Worm (Caenorhabditis elegans) whole organism, L4 larva: ENCODE results near the gene spv-1.

Source experiments
- F37D6.2 ChIP-seq: sonication (generic microtip); optimal IDR thresholded peaks from 2 replicates; lab custom pipeline; 2016; ENCODE audit warnings: mild to moderate bottlenecking, missing genetic modification characterization, missing compliant biosample characterization
- Y105C5A.15 ChIP-seq: fragments of 200-800 bp; sonication (Bioruptor generic); IDR thresholded peaks from 2 replicates; pipeline ENCODE4 v1.3.6; 2022; ENCODE audit warnings: missing genetic modification characterization, missing compliant biosample characterization
- Y5F2A.4 ChIP-seq: fragments of 200-800 bp; sonication (Bioruptor generic); optimal IDR thresholded peaks from 2 replicates; lab custom pipeline; 2018; ENCODE audit warnings: mild to moderate bottlenecking, missing genetic modification characterization, missing compliant biosample characterization
- aha-1 ChIP-seq: fragments of 150-350 bp; peaks from one replicate; lab custom pipeline; 2014; ENCODE audit warnings: missing biosample characterization, missing genetic modification characterization
- arid-1 ChIP-seq: fragments of 200-800 bp; sonication (Bioruptor generic); conservative IDR thresholded peaks from 2 replicates; pipeline ENCODE4 v1.3.6; 2022; ENCODE audit warnings: missing genetic modification reagents, missing genetic modification characterization, missing compliant biosample characterization
- ceh-28 ChIP-seq: fragments of 150-350 bp; optimal IDR thresholded peaks from 2 replicates; lab custom pipeline; 2014; ENCODE audit warnings: missing biosample characterization, missing genetic modification reagents, missing genetic modification characterization
- ceh-32 ChIP-seq: sonication (generic microtip); optimal IDR thresholded peaks from 2 replicates; lab custom pipeline; 2016; ENCODE audit warnings: mild to moderate bottlenecking, missing genetic modification characterization, missing compliant biosample characterization; ENCODE audit not compliant: poor library complexity
- ceh-82 ChIP-seq: sonication (generic microtip); optimal IDR thresholded peaks from 2 replicates; lab custom pipeline; 2017; ENCODE audit warnings: missing biosample characterization, missing genetic modification characterization
- ctbp-1 ChIP-seq: fragments of 200-800 bp; sonication (Bioruptor generic); IDR thresholded peaks from 2 replicates; pipeline ENCODE4 v1.3.6; 2022; ENCODE audit warnings: missing genetic modification reagents, missing genetic modification characterization, missing compliant biosample characterization
- daf-16 ChIP-seq, 3 experiments: sonication (generic microtip); optimal IDR thresholded peaks; 2 replicates each; lab custom pipeline; 2016 to 2017; ENCODE audit warnings: missing genetic modification characterization in 3 of 3, missing genetic modification reagents in 3 of 3, mild to moderate bottlenecking in 2 of 3, missing compliant biosample characterization in 2 of 3, missing biosample characterization in 1 of 3, moderate library complexity in 1 of 3
- daf-19 ChIP-seq: fragments of 200-800 bp; sonication (Bioruptor generic); conservative IDR thresholded peaks from 2 replicates; pipeline ENCODE4 v1.3.6; 2022; ENCODE audit warnings: missing genetic modification characterization, missing compliant biosample characterization
- dve-1 ChIP-seq: sonication (generic microtip); optimal IDR thresholded peaks from 2 replicates; lab custom pipeline; 2017; ENCODE audit warnings: antibody characterized with exemption, mild to moderate bottlenecking, missing genetic modification characterization, missing compliant biosample characterization; ENCODE audit not compliant: insufficient read depth
- egl-27 ChIP-seq: sonication (generic microtip); optimal IDR thresholded peaks from 3 replicates; lab custom pipeline; 2017; ENCODE audit warnings: missing biosample characterization, missing genetic modification reagents, missing genetic modification characterization
- egl-43 ChIP-seq: fragments of 200-800 bp; sonication (Bioruptor generic); IDR thresholded peaks from 2 replicates; pipeline ENCODE4 v1.3.6; 2022; ENCODE audit warnings: missing genetic modification reagents, missing genetic modification characterization, missing compliant biosample characterization
- fkh-10 ChIP-seq: fragments of 150-350 bp; optimal IDR thresholded peaks from 2 replicates; lab custom pipeline; 2014; ENCODE audit warnings: missing biosample characterization, missing genetic modification reagents, missing genetic modification characterization
- hlh-11 ChIP-seq: fragments of 200-800 bp; sonication (Bioruptor generic); optimal IDR thresholded peaks from 2 replicates; lab custom pipeline; 2018; ENCODE audit warnings: mild to moderate bottlenecking, missing genetic modification characterization, missing compliant biosample characterization
- hlh-30 ChIP-seq: sonication (generic microtip); optimal IDR thresholded peaks from 2 replicates; lab custom pipeline; 2017; ENCODE audit warnings: antibody characterized with exemption, mild to moderate bottlenecking, missing genetic modification characterization, missing compliant biosample characterization; ENCODE audit not compliant: insufficient read depth
- hmg-1.1 ChIP-seq: fragments of 200-800 bp; sonication (Bioruptor generic); IDR thresholded peaks from 2 replicates; pipeline ENCODE4 v1.3.6; 2022; ENCODE audit warnings: missing genetic modification reagents, missing genetic modification characterization, missing compliant biosample characterization
- lim-7 ChIP-seq: fragments of 200-800 bp; sonication (Bioruptor generic); IDR thresholded peaks from 2 replicates; pipeline ENCODE4 v1.3.6; 2022; ENCODE audit warnings: missing genetic modification characterization, missing compliant biosample characterization
- lin-1 ChIP-seq: fragments of 200-800 bp; sonication (Bioruptor generic); IDR thresholded peaks from 2 replicates; pipeline ENCODE4 v1.3.6; 2022; ENCODE audit warnings: missing genetic modification reagents, missing genetic modification characterization, missing compliant biosample characterization
- lin-13 ChIP-seq: fragments of 150-350 bp; optimal IDR thresholded peaks from 2 replicates; lab custom pipeline; 2014; ENCODE audit warnings: missing biosample characterization, missing genetic modification reagents, missing genetic modification characterization
- lir-3 ChIP-seq: sonication (generic microtip); optimal IDR thresholded peaks from 2 replicates; lab custom pipeline; 2016; ENCODE audit warnings: mild to moderate bottlenecking, missing genetic modification characterization, missing compliant biosample characterization
- lsy-2 ChIP-seq, 2 experiments: fragments of 150-350 bp in 1 of 2; sonication (generic microtip) in 1 of 2; optimal IDR thresholded peaks; 2 replicates each; lab custom pipeline; 2014 to 2017; ENCODE audit warnings: missing biosample characterization in 2 of 2, missing genetic modification characterization in 2 of 2
- madf-5 ChIP-seq, 2 experiments: fragments of 200-800 bp; sonication (Bioruptor generic); IDR thresholded peaks; 2 replicates each; pipeline ENCODE4 v1.3.6; 2022; ENCODE audit warnings: missing compliant biosample characterization in 2 of 2, missing genetic modification characterization in 2 of 2
- mdl-1 ChIP-seq, 2 experiments: fragments of 150-350 bp in 1 of 2; sonication (generic microtip) in 1 of 2; optimal IDR thresholded peaks; 2 replicates each; lab custom pipeline; 2014 to 2017; ENCODE audit warnings: missing biosample characterization in 2 of 2, missing genetic modification characterization in 2 of 2
- mep-1 ChIP-seq: fragments of 150-350 bp; sonication (generic microtip); optimal IDR thresholded peaks from 3 replicates; lab custom pipeline; 2014; ENCODE audit warnings: missing biosample characterization, missing genetic modification characterization
- mes-2 ChIP-seq: sonication (generic microtip); optimal IDR thresholded peaks from 2 replicates; lab custom pipeline; 2016; ENCODE audit warnings: missing genotype, mild to moderate bottlenecking, missing genetic modification characterization, missing compliant biosample characterization; ENCODE audit not compliant: poor library complexity, severe bottlenecking
- mxl-3 ChIP-seq: fragments of 200-800 bp; sonication (Bioruptor generic); optimal IDR thresholded peaks from 2 replicates; lab custom pipeline; 2018; ENCODE audit warnings: mild to moderate bottlenecking, missing genetic modification characterization, missing compliant biosample characterization
- nhr-10 ChIP-seq: fragments of 150-350 bp; optimal IDR thresholded peaks from 2 replicates; lab custom pipeline; 2014; ENCODE audit warnings: missing biosample characterization, missing genetic modification characterization
- nhr-25 ChIP-seq: sonication (generic microtip); optimal IDR thresholded peaks from 2 replicates; lab custom pipeline; 2017; ENCODE audit warnings: missing genetic modification characterization, mild to moderate bottlenecking, missing compliant biosample characterization, antibody characterized with exemption, moderate library complexity, borderline replicate concordance; ENCODE audit not compliant: insufficient read depth
- nhr-41 ChIP-seq: fragments of 200-800 bp; sonication (Bioruptor generic); IDR thresholded peaks from 2 replicates; pipeline ENCODE4 v1.3.6; 2022; ENCODE audit warnings: missing genetic modification reagents, missing genetic modification characterization, missing compliant biosample characterization
- nhr-42 ChIP-seq: fragments of 200-800 bp; sonication (Bioruptor generic); IDR thresholded peaks from 2 replicates; pipeline ENCODE4 v1.3.6; 2022; ENCODE audit warnings: missing genetic modification characterization, missing compliant biosample characterization
- nhr-77 ChIP-seq: fragments of 150-350 bp; optimal IDR thresholded peaks from 2 replicates; lab custom pipeline; 2014; ENCODE audit warnings: missing biosample characterization, missing genetic modification characterization
- php-3 ChIP-seq: fragments of 200-800 bp; sonication (Bioruptor generic); IDR thresholded peaks from 2 replicates; pipeline ENCODE4 v1.3.6; 2022; ENCODE audit warnings: missing genetic modification reagents, missing genetic modification characterization, missing compliant biosample characterization
- pqm-1 ChIP-seq: sonication (generic microtip); optimal IDR thresholded peaks from 2 replicates; lab custom pipeline; 2017; ENCODE audit warnings: missing biosample characterization, missing genetic modification characterization
- rbr-2 ChIP-seq: sonication (generic microtip); optimal IDR thresholded peaks from 2 replicates; lab custom pipeline; 2016; ENCODE audit warnings: missing genotype, missing genetic modification characterization, missing compliant biosample characterization
- snpc-1.2 ChIP-seq: fragments of 200-800 bp; sonication (Bioruptor generic); IDR thresholded peaks from 2 replicates; pipeline ENCODE4 v1.3.6; 2022; ENCODE audit warnings: missing genetic modification reagents, missing genetic modification characterization, missing compliant biosample characterization
- unc-130 ChIP-seq: sonication (generic microtip); optimal IDR thresholded peaks from 2 replicates; lab custom pipeline; 2016; ENCODE audit warnings: missing genetic modification reagents, missing genetic modification characterization, missing compliant biosample characterization
- unc-62 ChIP-seq, 3 experiments: fragments of 150-350 bp in 1 of 3; sonication (generic microtip); optimal IDR thresholded peaks in 2 of 3; peaks in 1 of 3; 1 replicate in 1 of 3; 2 replicates in 2 of 3; lab custom pipeline; 2014 to 2017; ENCODE audit warnings: missing biosample characterization in 3 of 3, missing genetic modification characterization in 3 of 3, missing genetic modification reagents in 3 of 3, missing genotype in 1 of 3
- zfp-3 ChIP-seq: fragments of 200-800 bp; sonication (Bioruptor generic); conservative IDR thresholded peaks from 2 replicates; pipeline ENCODE4 v1.3.6; 2022; ENCODE audit warnings: missing genetic modification reagents, missing genetic modification characterization, missing compliant biosample characterization
- ztf-11 ChIP-seq: fragments of 150-350 bp; optimal IDR thresholded peaks from 2 replicates; lab custom pipeline; 2014; ENCODE audit warnings: missing biosample characterization, missing genetic modification characterization

Gene spv-1

ce11 chrII:7895190-7895589 lies 33.3 kb downstream of the spv-1 start (continued):
- TF ChIP-seq lin-1 (GFP tag; lab: Robert Waterston, UW) (no peak), arid-1 (GFP tag; lab: Robert Waterston, UW) (no peak), zfp-3 (GFP tag; lab: Robert Waterston, UW) (no peak)

ce11 chrII:7893648-7894047 lies 34.9 kb downstream of the spv-1 start:
- TF ChIP-seq unc-62 (GFP tag; optimal IDR thresholded peaks at IDR 0.05 in 1 of 2; lab: Kevin White, UChicago) (peak in 1 of 2 experiments; percentile 68), unc-62 (tag; optimal IDR thresholded peaks at IDR 0.05; lab: Kevin White, UChicago) (no peak), nhr-25 (no peak), ztf-11 (tag; lab: Kevin White, UChicago) (no peak), lir-3 (tag; lab: Kevin White, UChicago) (no peak), ceh-32 (tag; lab: Kevin White, UChicago) (no peak), aha-1 (tag; lab: Kevin White, UChicago) (peak; percentile 78)

- TF ChIP-seq egl-27 (tag; lab: Kevin White, UChicago) (no peak), unc-130 (GFP tag; lab: Kevin White, UChicago) (peak; percentile 25), hlh-30 (no peak), ceh-28 (no peak), hmg-1.1 (GFP tag; lab: Robert Waterston, UW) (no peak), nhr-42 (GFP tag; lab: Robert Waterston, UW) (no peak)
These were observed 35.7 kb downstream of the spv-1 start, which contains the start of gene ptc-1 for ce11 chrII:7892761-7893272. Gene ptc-1 (plus strand): TSS chrII:7893222.

ce11 chrII:7891869-7892615 lies 36.5 kb downstream of the spv-1 start:
- TF ChIP-seq unc-62 (GFP tag; optimal IDR thresholded peaks at IDR 0.05 in 1 of 2; lab: Kevin White, UChicago), result peak in 1 of 2 experiments; percentile 24
- TF ChIP-seq unc-62 (tag; optimal IDR thresholded peaks at IDR 0.05; lab: Kevin White, UChicago), result no peak
- TF ChIP-seq dve-1, result peak; percentile 63
- TF ChIP-seq mxl-3 (GFP tag; lab: Kevin White, UChicago), result peak; percentile 53
- no peak for TF ChIP-seq Y5F2A.4 (GFP tag; lab: Kevin White, UChicago)
- no peak for TF ChIP-seq lin-13 (GFP tag; lab: Kevin White, UChicago)
- TF ChIP-seq lsy-2 (tag; optimal IDR thresholded peaks at IDR 0.05; lab: Kevin White, UChicago), result peak; percentile 27 to 57
- peak; percentile 14 for TF ChIP-seq nhr-77
- TF ChIP-seq F37D6.2 (tag; lab: Kevin White, UChicago), result peak; percentile 55
- TF ChIP-seq madf-5 (GFP tag; IDR thresholded peaks at IDR 0.05; lab: Robert Waterston, UW), result 0 out of 4 replicates have a peak, but pooled peaks of 1 of the 2 experiments have one; percentile 40
- TF ChIP-seq Y105C5A.15 (GFP tag; lab: Robert Waterston, UW), result no peak
- TF ChIP-seq nhr-25, result no peak
- no peak for TF ChIP-seq lim-7 (GFP tag; lab: Robert Waterston, UW)
- TF ChIP-seq mes-2 (tag; lab: Kevin White, UChicago), result peak; percentile 68
- peak; percentile 28 for TF ChIP-seq hlh-11 (tag; lab: Kevin White, UChicago)
- TF ChIP-seq hmg-1.1 (GFP tag; lab: Robert Waterston, UW), result peak; percentile 70
- TF ChIP-seq nhr-41 (GFP tag; lab: Robert Waterston, UW), result peak; percentile 80; the same call in 1 of the 2 replicates
- TF ChIP-seq mep-1, result peak; percentile 2
- TF ChIP-seq ceh-82 (tag; lab: Kevin White, UChicago), result no peak
- no peak for TF ChIP-seq nhr-10 (tag; lab: Kevin White, UChicago)
- peak; percentile 56 for TF ChIP-seq pqm-1 (tag; lab: Kevin White, UChicago)
- peak; percentile 68 for TF ChIP-seq rbr-2
- TF ChIP-seq aha-1 (tag; lab: Kevin White, UChicago), result peak; percentile 80
- peak; percentile 61; the same call in 1 of the 2 replicates for TF ChIP-seq daf-19 (GFP tag; lab: Robert Waterston, UW)
- TF ChIP-seq php-3 (GFP tag; lab: Robert Waterston, UW), result peak; percentile 75; the same call in 1 of the 2 replicates
- TF ChIP-seq fkh-10 (GFP tag; lab: Kevin White, UChicago), result peak; percentile 40
- no peak for TF ChIP-seq daf-16 (GFP tag; optimal IDR thresholded peaks at IDR 0.05; lab: Kevin White, UChicago)
- peak; percentile 84 for TF ChIP-seq daf-16 (tag; optimal IDR thresholded peaks at IDR 0.05; lab: Kevin White, UChicago)
- peak in 1 of 2 experiments; percentile 11 for TF ChIP-seq mdl-1 (tag; optimal IDR thresholded peaks at IDR 0.05; lab: Kevin White, UChicago)
- no peak for TF ChIP-seq snpc-1.2 (GFP tag; lab: Robert Waterston, UW)
- peak; percentile 60 for TF ChIP-seq egl-43 (GFP tag; lab: Robert Waterston, UW)
- TF ChIP-seq ctbp-1 (GFP tag; lab: Robert Waterston, UW), result 0 out of 2 replicates have a peak, but pooled peaks have one; percentile 40
